Worm (Caenorhabditis elegans): Measurements from ENCODE around the gene C05B5.1.

C05B5.1 gene

ce11 chrIII:9988352-9988751 lies at the start of gene C05B5.1:
Gene C05B5.1 (minus strand): TSS chrIII:9988452.
- no peak for TF ChIP-seq med-1 (GFP tag; optimal IDR thresholded peaks at IDR 0.05; ENCODE audit: insufficient read depth)
- no peak for TF ChIP-seq T22C8.4 (GFP tag; IDR thresholded peaks at IDR 0.05)
- TF ChIP-seq ztf-23 (GFP tag; IDR thresholded peaks at IDR 0.05) = no peak
- TF ChIP-seq tab-1 (GFP tag; IDR thresholded peaks at IDR 0.05) = no peak
- no peak for TF ChIP-seq cog-1 (tag; optimal IDR thresholded peaks at IDR 0.05)
- no peak for TF ChIP-seq flt-1 (GFP tag; IDR thresholded peaks at IDR 0.05)
- no peak for TF ChIP-seq klf-2 (GFP tag; conservative IDR thresholded peaks at IDR 0.05)
- no peak for TF ChIP-seq ztf-29 (GFP tag; IDR thresholded peaks at IDR 0.05)
- no peak for TF ChIP-seq ref-1 (GFP tag; conservative IDR thresholded peaks at IDR 0.05)

- no peak for TF ChIP-seq flt-1 (GFP tag; IDR thresholded peaks at IDR 0.05)
- no peak for TF ChIP-seq cog-1 (tag; optimal IDR thresholded peaks at IDR 0.05)
- no peak for TF ChIP-seq tab-1 (GFP tag; IDR thresholded peaks at IDR 0.05)
- no peak for TF ChIP-seq T22C8.4 (GFP tag; IDR thresholded peaks at IDR 0.05)
- TF ChIP-seq ztf-29 (GFP tag; IDR thresholded peaks at IDR 0.05) = no peak
- no peak for TF ChIP-seq ztf-23 (GFP tag; IDR thresholded peaks at IDR 0.05)
Observed at ce11 chrIII:10037150-10037549, 48.9 kb upstream of the C05B5.1 start, which contains the start of gene M04D8.7. Gene M04D8.7 (plus strand): TSS chrIII:10037450.

- TF ChIP-seq ref-1 (GFP tag; conservative IDR thresholded peaks at IDR 0.05) (no peak), ztf-29 (GFP tag; IDR thresholded peaks at IDR 0.05) (no peak), T22C8.4 (GFP tag; IDR thresholded peaks at IDR 0.05) (no peak), cog-1 (tag; optimal IDR thresholded peaks at IDR 0.05) (no peak), klf-2 (GFP tag; conservative IDR thresholded peaks at IDR 0.05) (no peak), med-1 (GFP tag; optimal IDR thresholded peaks at IDR 0.05; ENCODE audit: insufficient read depth) (no peak), tab-1 (GFP tag; IDR thresholded peaks at IDR 0.05) (no peak), ztf-23 (GFP tag; IDR thresholded peaks at IDR 0.05) (no peak)
Observed at ce11 chrIII:10035783-10036182, 47.5 kb upstream of the C05B5.1 start, which contains the start of gene xbx-3. Gene xbx-3 (plus strand): TSS chrIII:10035945.

ce11 chrIII:10033881-10034280 lies 45.6 kb upstream of the C05B5.1 start, which contains the start of gene M04D8.8:
Gene M04D8.8 (plus strand): TSS chrIII:10034181.
- TF ChIP-seq ztf-29 (GFP tag; IDR thresholded peaks at IDR 0.05) = no peak
- TF ChIP-seq tab-1 (GFP tag; IDR thresholded peaks at IDR 0.05) = no peak
- TF ChIP-seq cog-1 (tag; optimal IDR thresholded peaks at IDR 0.05) = no peak
- no peak for TF ChIP-seq ztf-23 (GFP tag; IDR thresholded peaks at IDR 0.05)
- TF ChIP-seq T22C8.4 (GFP tag; IDR thresholded peaks at IDR 0.05) = no peak
- no peak for TF ChIP-seq klf-2 (GFP tag; conservative IDR thresholded peaks at IDR 0.05)
- no peak for TF ChIP-seq med-1 (GFP tag; optimal IDR thresholded peaks at IDR 0.05; ENCODE audit: insufficient read depth)
- TF ChIP-seq flt-1 (GFP tag; IDR thresholded peaks at IDR 0.05) = no peak
- no peak for TF ChIP-seq ref-1 (GFP tag; conservative IDR thresholded peaks at IDR 0.05)

ce11 chrIII:10033213-10033612 lies 45.0 kb upstream of the C05B5.1 start, which contains the start of gene M04D8.5:
Gene M04D8.5 (minus strand): TSS chrIII:10033313.
- no peak for TF ChIP-seq klf-2 (GFP tag; conservative IDR thresholded peaks at IDR 0.05)
- TF ChIP-seq tab-1 (GFP tag; IDR thresholded peaks at IDR 0.05) = no peak
- TF ChIP-seq flt-1 (GFP tag; IDR thresholded peaks at IDR 0.05) = no peak
- no peak for TF ChIP-seq ref-1 (GFP tag; conservative IDR thresholded peaks at IDR 0.05)
- no peak for TF ChIP-seq T22C8.4 (GFP tag; IDR thresholded peaks at IDR 0.05)
- no peak for TF ChIP-seq med-1 (GFP tag; optimal IDR thresholded peaks at IDR 0.05; ENCODE audit: insufficient read depth)
- no peak for TF ChIP-seq ztf-29 (GFP tag; IDR thresholded peaks at IDR 0.05)
- no peak for TF ChIP-seq cog-1 (tag; optimal IDR thresholded peaks at IDR 0.05)
- TF ChIP-seq ztf-23 (GFP tag; IDR thresholded peaks at IDR 0.05) = no peak

- TF ChIP-seq med-1 (GFP tag; optimal IDR thresholded peaks at IDR 0.05; ENCODE audit: insufficient read depth) (no peak), klf-2 (GFP tag; conservative IDR thresholded peaks at IDR 0.05) (no peak), ztf-23 (GFP tag; IDR thresholded peaks at IDR 0.05) (no peak), ztf-29 (GFP tag; IDR thresholded peaks at IDR 0.05) (no peak), cog-1 (tag; optimal IDR thresholded peaks at IDR 0.05) (no peak), tab-1 (GFP tag; IDR thresholded peaks at IDR 0.05) (no peak), flt-1 (GFP tag; IDR thresholded peaks at IDR 0.05) (no peak), ref-1 (GFP tag; conservative IDR thresholded peaks at IDR 0.05) (no peak), T22C8.4 (GFP tag; IDR thresholded peaks at IDR 0.05) (no peak)
Observed at ce11 chrIII:10030549-10030948, 42.3 kb upstream of the C05B5.1 start, which contains the start of gene M04D8.4. Gene M04D8.4 (minus strand): TSS chrIII:10030649.

ce11 chrIII:10027947-10028346 lies 39.7 kb upstream of the C05B5.1 start, which contains the start of gene ins-23:
Gene ins-23 (plus strand): TSS chrIII:10028247.
- no peak for TF ChIP-seq ztf-29 (GFP tag; IDR thresholded peaks at IDR 0.05)

- TF ChIP-seq ztf-29 (GFP tag; IDR thresholded peaks at IDR 0.05) = no peak
- no peak for TF ChIP-seq med-1 (GFP tag; optimal IDR thresholded peaks at IDR 0.05; ENCODE audit: insufficient read depth)
- TF ChIP-seq flt-1 (GFP tag; IDR thresholded peaks at IDR 0.05) = no peak
- TF ChIP-seq tab-1 (GFP tag; IDR thresholded peaks at IDR 0.05) = no peak
- TF ChIP-seq ref-1 (GFP tag; conservative IDR thresholded peaks at IDR 0.05) = no peak
- TF ChIP-seq cog-1 (tag; optimal IDR thresholded peaks at IDR 0.05) = no peak
Observed at ce11 chrIII:10025989-10026388, 37.7 kb upstream of the C05B5.1 start, which contains the start of gene ins-22. Gene ins-22 (plus strand): TSS chrIII:10026289.

- TF ChIP-seq flt-1 (GFP tag; IDR thresholded peaks at IDR 0.05) (no peak), T22C8.4 (GFP tag; IDR thresholded peaks at IDR 0.05) (no peak), ref-1 (GFP tag; conservative IDR thresholded peaks at IDR 0.05) (no peak), tab-1 (GFP tag; IDR thresholded peaks at IDR 0.05) (no peak), ztf-23 (GFP tag; IDR thresholded peaks at IDR 0.05) (no peak), ztf-29 (GFP tag; IDR thresholded peaks at IDR 0.05) (no peak), med-1 (GFP tag; optimal IDR thresholded peaks at IDR 0.05; ENCODE audit: insufficient read depth) (no peak), cog-1 (tag; optimal IDR thresholded peaks at IDR 0.05) (no peak), klf-2 (GFP tag; conservative IDR thresholded peaks at IDR 0.05) (no peak)
Observed at ce11 chrIII:10023452-10023851, 35.2 kb upstream of the C05B5.1 start, which contains the start of gene ins-21. Gene ins-21 (plus strand): TSS chrIII:10023752.

- no peak for TF ChIP-seq med-1 (GFP tag; optimal IDR thresholded peaks at IDR 0.05; ENCODE audit: insufficient read depth)
- TF ChIP-seq ref-1 (GFP tag; conservative IDR thresholded peaks at IDR 0.05) = no peak
Observed at ce11 chrIII:10018007-10018406, 29.8 kb upstream of the C05B5.1 start.
